Worm (Caenorhabditis elegans) whole organism, L3 larva: ENCODE data around the gene C18A11.1.

ENCODE experiments used
- R02D3.7 ChIP-seq: fragments of 150-350 bp; optimal IDR thresholded peaks from 2 replicates; lab custom pipeline; 2014; ENCODE audit warnings: missing biosample characterization, missing genetic modification characterization
- aly-2 ChIP-seq: fragments of 150-350 bp; optimal IDR thresholded peaks from 2 replicates; lab custom pipeline; 2014; ENCODE audit warnings: missing biosample characterization, missing genetic modification characterization
- ceh-28 ChIP-seq: fragments of 150-350 bp; optimal IDR thresholded peaks from 2 replicates; lab custom pipeline; 2014; ENCODE audit warnings: missing biosample characterization, missing genetic modification reagents, missing genetic modification characterization
- ceh-9 ChIP-seq: sonication (generic microtip); optimal IDR thresholded peaks from 2 replicates; lab custom pipeline; 2018; ENCODE audit warnings: missing biosample characterization, missing genetic modification characterization
- egl-5 ChIP-seq: fragments of 150-350 bp; optimal IDR thresholded peaks from 2 replicates; lab custom pipeline; 2017; ENCODE audit warnings: missing biosample characterization, missing genetic modification reagents, missing genetic modification characterization, inconsistent platforms
- elt-2 ChIP-seq: sonication (generic microtip); optimal IDR thresholded peaks from 2 replicates; lab custom pipeline; 2016; ENCODE audit warnings: missing genetic modification reagents, mild to moderate bottlenecking, missing genetic modification characterization, missing compliant biosample characterization
- elt-3 ChIP-seq, 3 experiments: fragments of 150-350 bp in 1 of 3; sonication (generic microtip) in 2 of 3; optimal IDR thresholded peaks; 2 replicates in 2 of 3; 4 replicates in 1 of 3; lab custom pipeline; 2014 to 2017; ENCODE audit warnings: missing biosample characterization in 3 of 3, missing genetic modification characterization in 3 of 3
- eor-1 ChIP-seq, 2 experiments: fragments of 150-350 bp; optimal IDR thresholded peaks; 2 replicates each; lab custom pipeline; 2014 to 2018; ENCODE audit warnings: missing biosample characterization in 2 of 2, missing genetic modification characterization in 2 of 2
- fkh-10 ChIP-seq: sonication (generic microtip); optimal IDR thresholded peaks from 2 replicates; lab custom pipeline; 2017; ENCODE audit warnings: missing biosample characterization, missing genetic modification reagents, missing genetic modification characterization
- lin-15B ChIP-seq: fragments of 150-350 bp; optimal IDR thresholded peaks from 2 replicates; lab custom pipeline; 2014; ENCODE audit warnings: missing biosample characterization, missing genetic modification characterization
- lin-39 ChIP-seq: fragments of 150-350 bp; optimal IDR thresholded peaks from 2 replicates; lab custom pipeline; 2018; ENCODE audit warnings: missing biosample characterization, missing genetic modification reagents, missing genetic modification characterization
- mml-1 ChIP-seq: fragments of 150-350 bp; sonication (generic microtip); optimal IDR thresholded peaks from 3 replicates; lab custom pipeline; 2014; ENCODE audit warnings: missing biosample characterization, missing genetic modification characterization
- nfya-1 ChIP-seq: sonication (generic microtip); optimal IDR thresholded peaks from 2 replicates; lab custom pipeline; 2017; ENCODE audit warnings: missing genetic modification characterization, mild to moderate bottlenecking, missing compliant biosample characterization, antibody characterized with exemption, moderate library complexity; ENCODE audit not compliant: insufficient read depth
- nhr-23 ChIP-seq: fragments of 150-350 bp; optimal IDR thresholded peaks from 2 replicates; lab custom pipeline; 2014; ENCODE audit warnings: missing biosample characterization, missing genetic modification reagents, missing genetic modification characterization
- nhr-237 ChIP-seq: fragments of 150-350 bp; optimal IDR thresholded peaks from 2 replicates; lab custom pipeline; 2014; ENCODE audit warnings: missing biosample characterization, missing genetic modification characterization
- nhr-25 ChIP-seq: sonication (generic microtip); optimal IDR thresholded peaks from 2 replicates; lab custom pipeline; 2017; ENCODE audit warnings: missing biosample characterization, missing genetic modification characterization
- nhr-28 ChIP-seq: fragments of 150-350 bp; optimal IDR thresholded peaks from 2 replicates; lab custom pipeline; 2014; ENCODE audit warnings: missing biosample characterization, missing genetic modification characterization
- nhr-43 ChIP-seq: sonication (generic microtip); optimal IDR thresholded peaks from 2 replicates; lab custom pipeline; 2016; ENCODE audit warnings: mild to moderate bottlenecking, missing genetic modification characterization, missing compliant biosample characterization; ENCODE audit not compliant: poor library complexity, severe bottlenecking
- pha-4 ChIP-seq: fragments of 150-350 bp; optimal IDR thresholded peaks from 2 replicates; lab custom pipeline; 2014; ENCODE audit warnings: missing biosample characterization, missing genetic modification reagents, missing genetic modification characterization
- pqm-1 ChIP-seq: fragments of 150-350 bp; optimal IDR thresholded peaks from 2 replicates; lab custom pipeline; 2017; ENCODE audit warnings: missing biosample characterization, missing genetic modification characterization, inconsistent platforms
- skn-1 ChIP-seq: fragments of 150-350 bp; optimal IDR thresholded peaks from 2 replicates; lab custom pipeline; 2014; ENCODE audit warnings: missing biosample characterization, missing genetic modification characterization
- snpc-4 ChIP-seq: fragments of 150-350 bp; optimal IDR thresholded peaks from 2 replicates; lab custom pipeline; 2014; ENCODE audit warnings: missing biosample characterization, missing genetic modification characterization
- zag-1 ChIP-seq: fragments of 150-350 bp; optimal IDR thresholded peaks from 2 replicates; lab custom pipeline; 2014; ENCODE audit warnings: missing biosample characterization, missing genetic modification characterization
- ztf-4 ChIP-seq: fragments of 150-350 bp; optimal IDR thresholded peaks from 2 replicates; lab custom pipeline; 2014; ENCODE audit warnings: missing biosample characterization, missing genetic modification characterization

C18A11.1 gene

DNA sequence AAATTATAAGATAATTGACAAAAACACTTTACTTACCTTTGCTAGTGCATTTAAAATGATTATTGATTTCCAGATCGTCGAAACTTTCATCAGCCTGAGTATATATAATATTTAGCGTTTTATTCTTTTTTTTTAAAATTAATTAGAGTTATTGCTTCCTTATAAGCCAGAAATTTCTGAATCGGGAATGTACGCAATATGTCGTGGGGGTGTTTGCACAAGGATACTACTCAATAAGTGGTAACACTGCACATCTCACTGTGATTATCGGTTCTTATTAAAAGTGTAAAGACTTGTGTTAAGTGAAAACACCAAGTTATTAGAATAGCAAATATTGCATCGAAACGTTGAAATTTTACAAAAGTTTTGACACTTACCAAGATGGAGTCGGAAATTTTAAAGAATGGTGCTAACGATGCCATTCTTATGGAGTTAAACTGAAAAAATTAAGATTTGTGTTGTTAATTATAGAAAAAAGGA, 11.3 kb upstream of the C18A11.1 start, which contains the start of gene dim-1:
Gene dim-1, minus strand, starts transcription at position 430 of the 480 bp plus-strand sequence.
- peak; percentile 57 for TF ChIP-seq ceh-28
- TF ChIP-seq ztf-4 = no peak
- TF ChIP-seq snpc-4 (tag; lab: Kevin White, UChicago) = peak; percentile 0
- TF ChIP-seq R02D3.7 (tag; lab: Kevin White, UChicago) = no peak
- TF ChIP-seq nfya-1 (tag; lab: Kevin White, UChicago) = peak; percentile 10
- TF ChIP-seq aly-2 (tag; lab: Kevin White, UChicago) = no peak

DNA sequence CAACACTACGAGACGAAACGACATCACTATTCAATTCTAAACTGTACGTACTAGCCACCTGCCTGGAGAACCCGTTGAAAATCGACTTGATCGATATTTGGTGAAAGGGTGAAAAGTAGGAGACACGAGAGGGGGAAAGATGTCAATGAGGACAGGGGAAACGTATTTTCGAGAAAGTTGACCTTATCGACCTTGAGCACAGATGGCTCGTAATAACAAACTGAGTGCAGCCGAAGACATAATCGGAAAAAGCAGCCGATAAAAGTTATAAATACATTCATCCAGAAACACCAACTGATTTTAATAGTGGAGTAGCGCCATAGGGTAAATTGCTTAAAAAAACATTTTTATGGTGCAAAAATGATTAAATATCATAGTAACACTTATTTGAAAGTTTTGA, 9.1 kb upstream of the C18A11.1 start:
- TF ChIP-seq ceh-28 (peak; percentile 47), nhr-25 (peak; percentile 48), elt-3 (tag; optimal IDR thresholded peaks at IDR 0.05; lab: Kevin White, UChicago) (no peak), zag-1 (tag; lab: Kevin White, UChicago) (no peak)

DNA sequence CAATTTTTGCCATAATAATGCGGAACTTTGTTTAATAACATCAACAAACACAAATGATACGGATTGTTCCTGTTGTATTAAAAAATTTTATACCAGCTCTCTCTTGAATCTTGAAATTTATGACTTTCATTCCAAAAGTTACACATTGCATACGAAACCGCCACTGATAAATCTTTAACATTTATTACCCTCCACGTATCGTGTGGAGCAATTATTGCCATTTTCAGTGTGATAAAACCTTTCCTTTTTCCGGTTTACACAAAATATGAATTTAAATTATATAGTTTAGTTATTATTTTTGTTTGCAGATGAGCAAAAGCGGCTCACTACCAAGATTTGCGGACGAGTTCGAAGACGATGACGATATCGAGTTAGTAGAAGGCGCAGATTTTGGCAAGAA, 8.3 kb upstream of the C18A11.1 start, which contains the start of gene C18A11.3:
Gene C18A11.3, plus strand, starts transcription at position 301 of the 400 bp plus-strand sequence.
- TF ChIP-seq nhr-237 (tag; lab: Kevin White, UChicago) (no peak), elt-2 (tag; lab: Kevin White, UChicago) (peak; percentile 47)

DNA sequence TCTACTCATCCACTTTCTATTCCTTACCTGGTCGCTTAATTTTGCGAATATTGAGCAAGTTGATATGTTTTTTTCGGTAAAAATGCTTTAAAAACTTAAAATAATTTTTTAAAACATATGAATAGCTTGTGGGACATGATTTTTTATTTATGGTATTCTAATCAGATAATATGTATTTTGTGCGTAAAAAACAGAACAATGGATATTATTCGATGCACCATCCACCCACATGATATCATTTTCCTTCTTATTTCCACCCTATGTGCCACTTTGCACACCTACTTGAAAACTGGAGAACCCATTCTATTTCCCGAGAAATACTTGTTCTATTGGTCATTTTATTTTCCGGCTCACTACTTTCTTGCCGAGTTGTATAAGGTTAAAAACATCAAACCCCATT, 1.9 kb upstream of the C18A11.1 start, which contains the start of gene C18A11.2:
Gene C18A11.2, plus strand, starts transcription at position 301 of the 400 bp plus-strand sequence.
- TF ChIP-seq lin-15B (tag; lab: Kevin White, UChicago) (no peak), nhr-23 (tag; lab: Kevin White, UChicago) (no peak), ztf-4 (no peak), mml-1 (tag; lab: Kevin White, UChicago) (no peak), nhr-43 (tag; lab: Kevin White, UChicago) (no peak), nhr-28 (tag; lab: Kevin White, UChicago) (no peak), lin-39 (tag; lab: Kevin White, UChicago) (no peak), ceh-9 (tag; lab: Kevin White, UChicago) (no peak), egl-5 (tag; lab: Kevin White, UChicago) (no peak)

DNA sequence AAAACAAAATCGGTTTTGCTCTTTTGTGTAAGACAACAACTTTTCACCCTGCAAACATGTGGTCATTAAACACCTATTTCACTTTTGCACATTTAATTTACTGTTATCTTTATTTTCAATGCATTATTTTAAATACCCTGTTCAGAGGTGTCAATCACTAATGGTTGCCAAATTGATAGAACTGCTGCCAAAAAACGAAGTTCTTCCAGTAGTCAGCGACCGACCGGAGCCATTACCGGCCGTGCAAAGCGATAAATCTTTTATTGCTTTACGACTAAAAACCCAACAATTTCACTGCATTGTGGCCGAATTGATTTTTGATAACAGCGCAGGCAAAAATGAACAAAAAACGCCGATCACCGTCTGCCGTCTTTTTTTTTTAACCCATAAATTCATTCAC, 5.4 kb downstream of the C18A11.1 start:
- TF ChIP-seq ztf-4 (no peak), elt-2 (tag; lab: Kevin White, UChicago) (peak; percentile 83)

DNA sequence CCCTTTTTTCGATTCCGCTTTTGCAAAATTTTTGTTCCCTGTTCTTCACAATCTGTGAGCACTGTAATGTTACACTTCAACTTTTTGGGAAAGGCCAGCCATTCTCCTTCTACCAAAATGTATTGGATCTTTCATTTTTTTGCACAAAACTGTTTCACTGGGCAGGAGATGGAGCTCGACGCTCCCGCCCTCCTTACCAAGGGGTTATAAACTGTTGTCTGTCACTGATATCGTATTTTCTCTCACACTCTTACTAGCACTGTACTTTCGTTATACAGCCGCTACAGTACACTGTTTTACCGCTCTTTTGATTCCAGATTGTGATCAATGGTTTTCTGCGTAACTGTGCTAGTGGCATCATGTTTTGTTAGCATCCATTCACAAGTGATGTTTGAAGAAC, 8.6 kb downstream of the C18A11.1 start, which contains the start of gene C46F2.1:
Gene C46F2.1, plus strand, starts transcription at position 301 of the 400 bp plus-strand sequence.
- peak; percentile 33 for TF ChIP-seq elt-2 (tag; lab: Kevin White, UChicago)
- TF ChIP-seq lin-15B (tag; lab: Kevin White, UChicago) = no peak
- peak; percentile 61 for TF ChIP-seq pqm-1 (tag; lab: Kevin White, UChicago)
- no peak for TF ChIP-seq nhr-28 (tag; lab: Kevin White, UChicago)
- TF ChIP-seq skn-1 = no peak

DNA sequence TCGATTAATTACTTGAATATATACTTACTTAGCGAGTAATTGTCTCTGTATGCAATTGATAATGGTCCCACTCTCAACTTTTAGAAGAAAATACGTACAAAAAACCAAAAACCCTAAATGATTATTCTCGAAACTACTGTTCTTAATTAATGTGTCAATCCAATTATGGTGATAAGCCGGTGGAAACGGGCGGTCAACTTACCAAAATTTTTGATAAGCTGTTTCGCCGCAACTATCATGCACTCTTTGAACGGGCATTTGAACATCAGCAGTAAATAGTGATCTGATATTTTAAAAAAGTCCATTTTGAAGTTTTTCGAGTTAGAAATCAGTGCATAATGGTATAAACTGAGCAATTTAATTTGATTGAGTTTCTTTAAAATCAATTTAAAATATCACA, 9.2 kb downstream of the C18A11.1 start:
- TF ChIP-seq fkh-10 (GFP tag; lab: Kevin White, UChicago) (no peak), elt-2 (tag; lab: Kevin White, UChicago) (peak; percentile 65), nhr-43 (tag; lab: Kevin White, UChicago) (no peak)

DNA sequence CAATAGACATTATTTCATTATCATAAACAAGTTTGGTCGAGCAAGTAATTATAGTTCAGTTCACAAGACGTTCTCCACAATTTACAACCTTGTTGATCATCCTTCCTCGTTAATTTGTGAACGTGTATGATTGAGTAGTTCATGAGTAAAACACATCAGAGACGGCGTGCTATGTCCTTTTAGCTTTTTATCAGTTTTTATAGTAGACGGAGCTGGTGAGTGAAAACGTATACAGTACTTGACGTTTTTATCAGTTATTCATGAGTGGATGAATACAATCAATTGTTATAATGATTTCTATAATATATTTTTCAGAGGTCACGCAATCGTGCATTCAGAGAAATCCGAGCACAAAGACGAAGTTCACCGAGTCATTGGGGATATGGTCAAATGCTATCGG, 9.8 kb downstream of the C18A11.1 start:
- TF ChIP-seq eor-1 (tag; optimal IDR thresholded peaks at IDR 0.05; lab: Kevin White, UChicago) = no peak
- peak; percentile 2 for TF ChIP-seq pha-4 (tag; lab: Kevin White, UChicago)
- TF ChIP-seq pqm-1 (tag; lab: Kevin White, UChicago) = peak; percentile 71
- peak; percentile 54 for TF ChIP-seq elt-2 (tag; lab: Kevin White, UChicago)
